Fruit fly (Drosophila melanogaster) whole organism, embryonic: ENCODE data around the gene CG5850.

Source experiments
- ATbp ChIP-seq: fragments of 200-800 bp; sonication (Bioruptor generic); optimal IDR thresholded peaks from 2 replicates; lab custom pipeline; 2017; ENCODE audit warnings: missing biosample characterization, mild to moderate bottlenecking, missing genetic modification characterization, missing genetic modification reagents
- Bgb ChIP-seq: fragments of 200-800 bp; sonication (Bioruptor generic); IDR thresholded peaks from 2 replicates; pipeline ENCODE4 v1.3.6; 2022; ENCODE audit warnings: missing biosample characterization, missing genetic modification characterization; ENCODE audit not compliant: partially characterized antibody
- Blimp-1 ChIP-seq: fragments of 200-800 bp; sonication (Bioruptor generic); optimal IDR thresholded peaks from 3 replicates; lab custom pipeline; 2018; ENCODE audit warnings: missing biosample characterization, missing genetic modification characterization, mild to moderate bottlenecking, moderate library complexity, missing genetic modification reagents
- CG10209 ChIP-seq: fragments of 200-800 bp; sonication (Bioruptor generic); optimal IDR thresholded peaks from 3 replicates; lab custom pipeline; 2017; ENCODE audit warnings: missing biosample characterization, mild to moderate bottlenecking, missing genetic modification characterization, missing genetic modification reagents
- CG14050 ChIP-seq: fragments of 200-800 bp; sonication (Bioruptor generic); IDR thresholded peaks from 3 replicates; pipeline ENCODE4 v1.3.6; 2022; ENCODE audit warnings: missing biosample characterization, missing genetic modification characterization
- CG17359 ChIP-seq: fragments of 200-800 bp; sonication (Bioruptor generic); optimal IDR thresholded peaks from 3 replicates; lab custom pipeline; 2018; ENCODE audit warnings: missing biosample characterization, mild to moderate bottlenecking, missing genetic modification characterization, moderate library complexity
- CG17361 ChIP-seq: fragments of 200-800 bp; sonication (Bioruptor generic); IDR thresholded peaks from 3 replicates; pipeline ENCODE4 v1.3.6; 2022; ENCODE audit warnings: missing biosample characterization, missing genetic modification characterization
- CG17568 ChIP-seq: fragments of 200-800 bp; sonication (Bioruptor generic); optimal IDR thresholded peaks from 2 replicates; lab custom pipeline; 2018; ENCODE audit warnings: missing biosample characterization, mild to moderate bottlenecking, missing genetic modification characterization, moderate library complexity
- CG2678 ChIP-seq: fragments of 200-800 bp; sonication (Bioruptor generic); optimal IDR thresholded peaks from 3 replicates; lab custom pipeline; 2019; ENCODE audit warnings: missing biosample characterization, mild to moderate bottlenecking, missing genetic modification characterization, moderate library complexity
- CG31388 ChIP-seq: fragments of 200-800 bp; sonication (Bioruptor generic); optimal IDR thresholded peaks from 2 replicates; lab custom pipeline; 2016; ENCODE audit warnings: missing biosample characterization, missing genetic modification characterization
- CG4424 ChIP-seq: fragments of 200-800 bp; sonication (Bioruptor generic); optimal IDR thresholded peaks from 3 replicates; lab custom pipeline; 2016; ENCODE audit warnings: missing biosample characterization, missing genetic modification characterization
- CG4820 ChIP-seq: fragments of 200-800 bp; sonication (Bioruptor generic); optimal IDR thresholded peaks from 3 replicates; lab custom pipeline; 2016; ENCODE audit warnings: missing biosample characterization, missing genetic modification characterization
- CG6683 ChIP-seq: fragments of 200-800 bp; sonication (Bioruptor generic); optimal IDR thresholded peaks from 2 replicates; lab custom pipeline; 2017; ENCODE audit warnings: missing biosample characterization, mild to moderate bottlenecking, missing genetic modification characterization, missing genetic modification reagents
- CG6813 ChIP-seq: fragments of 200-800 bp; sonication (Bioruptor generic); optimal IDR thresholded peaks from 2 replicates; lab custom pipeline; 2017; ENCODE audit warnings: missing biosample characterization, missing genetic modification characterization, mild to moderate bottlenecking, moderate library complexity, missing genetic modification reagents
- CG7556 ChIP-seq: fragments of 200-800 bp; sonication (Bioruptor generic); optimal IDR thresholded peaks from 2 replicates; lab custom pipeline; 2017; ENCODE audit warnings: missing biosample characterization, mild to moderate bottlenecking, missing genetic modification characterization
- CG7963 ChIP-seq: fragments of 200-800 bp; sonication (Bioruptor generic); IDR thresholded peaks from 3 replicates; pipeline ENCODE4 v1.3.6; 2022; ENCODE audit warnings: missing biosample characterization, missing genetic modification characterization; ENCODE audit not compliant: partially characterized antibody
- CG7987 ChIP-seq: fragments of 200-800 bp; sonication (Bioruptor generic); optimal IDR thresholded peaks from 2 replicates; lab custom pipeline; 2018; ENCODE audit warnings: missing biosample characterization, mild to moderate bottlenecking, missing genetic modification characterization, moderate library complexity
- CG8290 ChIP-seq, 3 experiments: fragments of 200-800 bp; sonication (Bioruptor generic); optimal IDR thresholded peaks; 2 replicates each; lab custom pipeline; 2016 to 2019; ENCODE audit warnings: missing biosample characterization in 3 of 3, missing genetic modification characterization in 3 of 3, mild to moderate bottlenecking in 2 of 3, moderate library complexity in 1 of 3
- CG9609 ChIP-seq: fragments of 200-800 bp; sonication (Bioruptor generic); optimal IDR thresholded peaks from 3 replicates; lab custom pipeline; 2016; ENCODE audit warnings: missing biosample characterization, missing genetic modification characterization
- Dek ChIP-seq: fragments of 200-800 bp; sonication (Bioruptor generic); optimal IDR thresholded peaks from 3 replicates; lab custom pipeline; 2019; ENCODE audit warnings: missing biosample characterization, mild to moderate bottlenecking, missing genetic modification characterization, moderate library complexity
- E2f2 ChIP-seq: fragments of 200-800 bp; sonication (Bioruptor generic); IDR thresholded peaks from 2 replicates; pipeline ENCODE4 v1.3.6; 2022; ENCODE audit warnings: missing biosample characterization, missing genetic modification characterization
- Eip74EF ChIP-seq, 2 experiments: fragments of 200-800 bp in 1 of 2; fragments of >200 bp in 1 of 2; sonication (Bioruptor generic) in 1 of 2; optimal IDR thresholded peaks; 2 replicates each; lab custom pipeline; 2017 to 2019; ENCODE audit warnings: missing biosample characterization in 2 of 2, missing genetic modification characterization in 2 of 2, mild to moderate bottlenecking in 1 of 2, moderate library complexity in 1 of 2
- Ets97D ChIP-seq: fragments of 200-800 bp; sonication (Bioruptor generic); optimal IDR thresholded peaks from 3 replicates; lab custom pipeline; 2016; ENCODE audit warnings: missing biosample characterization, missing genetic modification characterization
- Fer3 ChIP-seq: fragments of 200-800 bp; sonication (Bioruptor generic); optimal IDR thresholded peaks from 2 replicates; lab custom pipeline; 2018; ENCODE audit warnings: missing biosample characterization, mild to moderate bottlenecking, missing genetic modification characterization, moderate library complexity
- HHEX ChIP-seq: fragments of 200-800 bp; sonication (Bioruptor generic); optimal IDR thresholded peaks from 3 replicates; lab custom pipeline; 2017; ENCODE audit warnings: missing biosample characterization, mild to moderate bottlenecking, missing genetic modification characterization, missing genetic modification reagents
- HLH54F ChIP-seq: fragments of 200-800 bp; sonication (Bioruptor generic); optimal IDR thresholded peaks from 3 replicates; lab custom pipeline; 2016; ENCODE audit warnings: missing biosample characterization, missing genetic modification characterization
- MBD-R2 ChIP-seq: fragments of 200-800 bp; sonication (Bioruptor generic); IDR thresholded peaks from 2 replicates; pipeline ENCODE4 v1.3.6; 2022; ENCODE audit warnings: missing biosample characterization, missing genetic modification characterization
- Meics ChIP-seq: fragments of 200-800 bp; sonication (Bioruptor generic); optimal IDR thresholded peaks from 2 replicates; lab custom pipeline; 2017; ENCODE audit warnings: missing biosample characterization, mild to moderate bottlenecking, missing genetic modification characterization
- Oaz ChIP-seq: fragments of 200-800 bp; sonication (Bioruptor generic); IDR thresholded peaks from 2 replicates; pipeline ENCODE4 v1.3.6; 2022; ENCODE audit warnings: missing biosample characterization, missing genetic modification characterization
- PHDP ChIP-seq: fragments of 200-800 bp; sonication (Bioruptor generic); optimal IDR thresholded peaks from 3 replicates; lab custom pipeline; 2018; ENCODE audit warnings: missing biosample characterization, mild to moderate bottlenecking, missing genetic modification characterization, moderate library complexity
- Side ChIP-seq: fragments of 200-800 bp; sonication (Bioruptor generic); optimal IDR thresholded peaks from 2 replicates; lab custom pipeline; 2016; ENCODE audit warnings: missing biosample characterization, missing genetic modification characterization
- Vsx1 ChIP-seq: fragments of 200-800 bp; sonication (Bioruptor generic); optimal IDR thresholded peaks from 2 replicates; lab custom pipeline; 2017; ENCODE audit warnings: missing biosample characterization, mild to moderate bottlenecking, missing genetic modification characterization, missing genetic modification reagents
- ash1 ChIP-seq: fragments of 200-800 bp; sonication (Bioruptor generic); optimal IDR thresholded peaks from 2 replicates; lab custom pipeline; 2018; ENCODE audit warnings: missing biosample characterization, mild to moderate bottlenecking, missing genetic modification characterization
- bowl ChIP-seq: fragments of 200-800 bp; sonication (Bioruptor generic); IDR thresholded peaks from 2 replicates; pipeline ENCODE4 v1.3.6; 2022; ENCODE audit warnings: missing biosample characterization, missing genetic modification characterization
- cato ChIP-seq: fragments of 200-800 bp; sonication (Bioruptor generic); optimal IDR thresholded peaks from 2 replicates; lab custom pipeline; 2016; ENCODE audit warnings: missing biosample characterization, missing genetic modification characterization, borderline replicate concordance
- corto ChIP-seq: fragments of 200-800 bp; sonication (Bioruptor generic); optimal IDR thresholded peaks from 2 replicates; lab custom pipeline; 2016; ENCODE audit warnings: missing biosample characterization, mild to moderate bottlenecking, missing genetic modification characterization, moderate library complexity
- ems ChIP-seq: fragments of 200-800 bp; sonication (Bioruptor generic); optimal IDR thresholded peaks from 3 replicates; lab custom pipeline; 2016; ENCODE audit warnings: missing biosample characterization, missing genetic modification characterization
- fru ChIP-seq: fragments of >200 bp; optimal IDR thresholded peaks from 2 replicates; lab custom pipeline; 2017
- gro ChIP-seq: fragments of 200-800 bp; sonication (Bioruptor generic); optimal IDR thresholded peaks from 2 replicates; lab custom pipeline; 2016; ENCODE audit warnings: missing biosample characterization, missing genetic modification characterization
- ham ChIP-seq: fragments of 200-800 bp; sonication (Bioruptor generic); IDR thresholded peaks from 2 replicates; pipeline ENCODE4 v1.3.6; 2022; ENCODE audit warnings: missing biosample characterization, missing genetic modification characterization
- inv ChIP-seq: fragments of 200-800 bp; sonication (Bioruptor generic); IDR thresholded peaks from 2 replicates; pipeline ENCODE4 v1.3.6; 2022; ENCODE audit warnings: missing biosample characterization, missing genetic modification characterization; ENCODE audit not compliant: partially characterized antibody
- maf-S ChIP-seq: fragments of 200-800 bp; sonication (Bioruptor generic); optimal IDR thresholded peaks from 2 replicates; lab custom pipeline; 2016; ENCODE audit warnings: missing biosample characterization, missing genetic modification characterization
- nau ChIP-seq: fragments of 200-800 bp; sonication (Bioruptor generic); optimal IDR thresholded peaks from 3 replicates; lab custom pipeline; 2017; ENCODE audit warnings: missing biosample characterization, mild to moderate bottlenecking, missing genetic modification characterization, missing genetic modification reagents
- ro ChIP-seq: fragments of 200-800 bp; sonication (Bioruptor generic); IDR thresholded peaks from 2 replicates; pipeline ENCODE4 v1.3.6; 2022; ENCODE audit warnings: missing biosample characterization, missing genetic modification characterization
- schlank ChIP-seq: fragments of 200-800 bp; sonication (Bioruptor generic); optimal IDR thresholded peaks from 2 replicates; lab custom pipeline; 2018; ENCODE audit warnings: missing biosample characterization, mild to moderate bottlenecking, missing genetic modification characterization
- sima ChIP-seq: fragments of 200-800 bp; sonication (Bioruptor generic); optimal IDR thresholded peaks from 2 replicates; lab custom pipeline; 2016; ENCODE audit warnings: missing biosample characterization, missing genetic modification characterization
- stc ChIP-seq: fragments of 200-800 bp; sonication (Bioruptor generic); IDR thresholded peaks from 2 replicates; pipeline ENCODE4 v1.3.6; 2022; ENCODE audit warnings: missing biosample characterization, missing genetic modification characterization
- twi ChIP-seq: fragments of 200-800 bp; optimal IDR thresholded peaks from 2 replicates; lab custom pipeline; 2019; ENCODE audit warnings: missing biosample characterization, mild to moderate bottlenecking, missing genetic modification characterization, moderate library complexity
- tx ChIP-seq: fragments of 200-800 bp; sonication (Bioruptor generic); optimal IDR thresholded peaks from 2 replicates; lab custom pipeline; 2016; ENCODE audit warnings: missing biosample characterization, missing genetic modification characterization
- z ChIP-seq: fragments of 200-800 bp; sonication (Bioruptor generic); IDR thresholded peaks from 3 replicates; pipeline ENCODE4 v1.3.6; 2022; ENCODE audit warnings: missing biosample characterization, missing genetic modification characterization

The CG5850 gene

DNA sequence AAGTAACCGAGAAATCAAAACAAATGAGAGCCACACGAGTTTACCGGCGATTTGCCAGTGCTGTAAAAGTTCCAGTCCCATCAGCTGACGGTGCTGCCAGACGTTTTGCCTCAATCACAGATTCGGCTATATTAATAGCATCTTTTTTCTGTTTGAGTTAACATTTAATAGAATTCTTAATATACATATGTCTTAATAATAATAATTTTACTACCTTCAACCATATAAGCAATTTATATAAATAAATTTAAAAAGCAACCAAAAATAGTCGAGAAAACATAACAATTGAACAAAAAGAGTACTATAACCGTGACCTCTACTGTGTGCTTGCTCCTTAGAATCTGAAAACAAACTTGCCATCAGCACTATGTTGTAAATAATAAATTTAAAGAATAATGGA, 9.6 kb downstream of the CG5850 start, which contains the start of the genes CG13126 and CG4709 (continued):
- no peak for TF ChIP-seq z (GFP tag; lab: Robert Waterston, UW)
- TF ChIP-seq CG9609 (GFP tag; lab: Kevin White, UChicago) = no peak
- peak; percentile 24 for TF ChIP-seq schlank (tag; lab: Kevin White, UChicago)
- TF ChIP-seq E2f2 (GFP tag; lab: Robert Waterston, UW) = peak; percentile 76
- TF ChIP-seq Side = peak; percentile 28
- peak; percentile 92 for TF ChIP-seq HHEX (GFP tag; lab: Kevin White, UChicago)
- peak; percentile 86 for TF ChIP-seq Vsx1 (GFP tag; lab: Kevin White, UChicago)
- TF ChIP-seq bowl (GFP tag; lab: Robert Waterston, UW) = peak; percentile 49; the same call in 1 of the 2 replicates
- peak; percentile 61 for TF ChIP-seq Ets97D (GFP tag; lab: Kevin White, UChicago)
- TF ChIP-seq CG4820 (GFP tag; lab: Kevin White, UChicago) = peak; percentile 88
- TF ChIP-seq CG10209 (GFP tag; lab: Kevin White, UChicago) = peak; percentile 91
- peak; percentile 90 for TF ChIP-seq CG6813 (GFP tag; lab: Kevin White, UChicago)
- TF ChIP-seq nau = peak; percentile 85
- no peak for TF ChIP-seq tx
- TF ChIP-seq CG17359 = peak; percentile 95
- TF ChIP-seq CG14050 (GFP tag; lab: Robert Waterston, UW) = peak; percentile 76
- TF ChIP-seq Eip74EF (GFP tag; optimal IDR thresholded peaks at IDR 0.05; lab: Kevin White, UChicago) = peak in 1 of 2 experiments; percentile 94
- TF ChIP-seq CG4424 = peak; percentile 94
- peak; percentile 93 for TF ChIP-seq stc (GFP tag; lab: Robert Waterston, UW)
- TF ChIP-seq CG17361 (GFP tag; lab: Robert Waterston, UW) = peak; percentile 97
- TF ChIP-seq CG31388 (GFP tag; lab: Kevin White, UChicago) = peak; percentile 84
- no peak for TF ChIP-seq CG7963 (GFP tag; lab: Robert Waterston, UW)
- no peak for TF ChIP-seq ham
- peak; percentile 82 for TF ChIP-seq corto
- peak; percentile 96 for TF ChIP-seq CG2678 (tag; lab: Kevin White, UChicago)
- peak; percentile 92 for TF ChIP-seq Dek (tag; lab: Kevin White, UChicago)
- peak; percentile 70 for TF ChIP-seq cato (GFP tag; lab: Kevin White, UChicago)
- peak; percentile 73 for TF ChIP-seq Oaz (GFP tag; lab: Robert Waterston, UW)
- TF ChIP-seq MBD-R2 = peak; percentile 99
- peak; percentile 6 for TF ChIP-seq HLH54F (GFP tag; lab: Kevin White, UChicago)
- TF ChIP-seq Blimp-1 (GFP tag; lab: Kevin White, UChicago) = peak; percentile 94
- peak; percentile 93 for TF ChIP-seq PHDP (tag; lab: Kevin White, UChicago)
- TF ChIP-seq Bgb = no peak
- TF ChIP-seq CG6683 (GFP tag; lab: Kevin White, UChicago) = peak; percentile 84
- peak; percentile 75 for TF ChIP-seq ro (GFP tag; lab: Robert Waterston, UW)
- peak; percentile 85 for TF ChIP-seq CG17568
- no peak for TF ChIP-seq inv
- no peak for TF ChIP-seq sima (GFP tag; lab: Kevin White, UChicago)
- peak; percentile 93 for TF ChIP-seq Meics (GFP tag; lab: Kevin White, UChicago)
- TF ChIP-seq gro (GFP tag; lab: Kevin White, UChicago) = peak; percentile 0
- TF ChIP-seq CG7556 = peak; percentile 92
- TF ChIP-seq CG8290 (GFP tag; optimal IDR thresholded peaks at IDR 0.05; lab: Kevin White, UChicago) = peak; percentile 89
- peak in 1 of 2 experiments; percentile 42 for TF ChIP-seq CG8290 (tag; optimal IDR thresholded peaks at IDR 0.05; lab: Kevin White, UChicago)
- no peak for TF ChIP-seq maf-S
- peak; percentile 29 for TF ChIP-seq ems (GFP tag; lab: Kevin White, UChicago)
- peak; percentile 60 for TF ChIP-seq CG7987 (GFP tag; lab: Kevin White, UChicago)
- no peak for TF ChIP-seq ash1 (GFP tag; lab: Kevin White, UChicago)
- TF ChIP-seq Fer3 (tag; lab: Kevin White, UChicago) = peak; percentile 94
- no peak for TF ChIP-seq fru
- TF ChIP-seq twi = peak; percentile 81
- TF ChIP-seq ATbp (GFP tag; lab: Kevin White, UChicago) = peak; percentile 82
